Worm (Caenorhabditis elegans): ENCODE measurements around the gene pxl-1.

The pxl-1 gene

DNA sequence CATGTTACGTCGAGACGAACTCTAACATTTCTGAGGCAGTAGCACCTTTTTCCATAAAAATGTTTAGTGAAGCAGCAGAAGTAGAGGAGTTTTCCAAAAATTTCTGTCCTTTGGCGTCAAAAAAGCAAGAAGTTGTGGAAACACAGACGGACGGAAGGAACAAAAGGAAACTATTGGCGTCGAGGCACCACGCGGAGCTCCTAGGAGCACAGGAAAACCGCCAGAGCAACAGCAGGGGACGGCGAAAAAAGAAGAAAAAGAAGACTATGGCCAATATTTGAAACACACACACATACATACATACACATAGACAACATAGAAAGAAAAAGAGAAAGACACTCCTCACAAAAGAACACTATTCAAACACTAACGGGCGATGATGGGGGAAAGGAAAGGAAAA, 52.9 kb downstream of the pxl-1 start (continued):
- TF ChIP-seq elt-3 (tag; optimal IDR thresholded peaks at IDR 0.05) (no peak), mef-2 (tag; optimal IDR thresholded peaks at IDR 0.05) (no peak), snpc-4 (tag; optimal IDR thresholded peaks at IDR 0.05) (no peak), sox-4 (tag; optimal IDR thresholded peaks at IDR 0.05) (no peak), lir-3 (tag; optimal IDR thresholded peaks at IDR 0.05; ENCODE audit: poor library complexity) (no peak), ceh-8 (GFP tag; optimal IDR thresholded peaks at IDR 0.05) (no peak), ceh-63 (GFP tag; optimal IDR thresholded peaks at IDR 0.05) (no peak), fkh-8 (tag; optimal IDR thresholded peaks at IDR 0.05) (no peak), C04F5.9 (tag; optimal IDR thresholded peaks at IDR 0.05) (no peak), snu-23 (GFP tag; optimal IDR thresholded peaks at IDR 0.05) (no peak), nhr-90 (tag; optimal IDR thresholded peaks at IDR 0.05; ENCODE audit: poor library complexity) (no peak), lsy-2 (tag; optimal IDR thresholded peaks at IDR 0.05) (no peak), unc-62 (GFP tag; optimal IDR thresholded peaks at IDR 0.05) (no peak), C34B4.2 (tag; optimal IDR thresholded peaks at IDR 0.05) (no peak), lin-15B (tag; optimal IDR thresholded peaks at IDR 0.05) (no peak), dpl-1 (GFP tag; optimal IDR thresholded peaks at IDR 0.05) (peak in 1 of 3 experiments; percentile 5)

DNA sequence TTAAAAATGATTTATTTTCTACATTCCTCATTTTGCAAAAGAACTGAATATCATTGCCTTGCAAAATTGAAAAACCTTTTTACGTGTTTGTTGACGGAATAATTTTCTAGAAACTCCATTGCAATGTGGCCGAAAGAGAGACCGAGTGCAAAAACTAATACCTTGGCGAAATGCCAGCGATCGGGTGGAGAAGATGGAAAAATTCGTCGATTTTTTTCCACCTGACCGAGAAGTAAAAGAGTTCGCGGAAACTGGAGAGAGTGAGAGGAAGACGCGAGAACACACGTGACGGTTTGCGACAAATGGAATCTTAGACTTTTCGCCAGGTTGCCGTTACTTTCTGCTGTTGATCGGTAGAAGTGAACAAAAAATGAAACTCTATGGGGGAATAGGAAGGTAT, 54.1 kb downstream of the pxl-1 start:
- TF ChIP-seq ceh-82 (tag; optimal IDR thresholded peaks at IDR 0.05) (peak in 1 of 3 experiments; percentile 20), jun-1 (tag; optimal IDR thresholded peaks at IDR 0.05) (no peak), mdl-1 (tag; optimal IDR thresholded peaks at IDR 0.05) (peak in 1 of 2 experiments; percentile 92), efl-1 (optimal IDR thresholded peaks at IDR 0.05) (peak in 1 of 2 experiments; percentile 17), efl-1 (GFP tag; optimal IDR thresholded peaks at IDR 0.05 in 1 of 2) (peak; percentile 16 to 53), lin-35 (GFP tag; optimal IDR thresholded peaks at IDR 0.05) (peak in 1 of 2 experiments; percentile 69), grh-1 (GFP tag; IDR thresholded peaks at IDR 0.05) (0 out of 2 replicates have a peak, but pooled peaks have one; percentile 10), ceh-88 (GFP tag; IDR thresholded peaks at IDR 0.05) (no peak), unc-30 (tag; optimal IDR thresholded peaks at IDR 0.05) (no peak), vab-15 (tag; optimal IDR thresholded peaks at IDR 0.05) (no peak), nhr-90 (tag; optimal IDR thresholded peaks at IDR 0.05; ENCODE audit: poor library complexity) (peak; percentile 49), nhr-20 (tag; optimal IDR thresholded peaks at IDR 0.05) (peak; percentile 77), C04F5.9 (tag; optimal IDR thresholded peaks at IDR 0.05) (no peak), hlh-17 (GFP tag; optimal IDR thresholded peaks at IDR 0.05; ENCODE audit: borderline replicate concordance) (no peak), elt-3 (tag; optimal IDR thresholded peaks at IDR 0.05) (peak in 1 of 6 experiments; percentile 64), nhr-85 (tag) (peak; percentile 92), nhr-19 (GFP tag; conservative IDR thresholded peaks at IDR 0.05) (peak; percentile 58), aly-2 (tag; optimal IDR thresholded peaks at IDR 0.05) (no peak), fkh-8 (tag; optimal IDR thresholded peaks at IDR 0.05) (peak; percentile 37), C16A3.4 (tag; optimal IDR thresholded peaks at IDR 0.05) (peak; percentile 44), tlp-1 (tag; optimal IDR thresholded peaks at IDR 0.05) (no peak), lsy-2 (tag; optimal IDR thresholded peaks at IDR 0.05) (peak in 1 of 2 experiments; percentile 74), nhr-47 (tag; optimal IDR thresholded peaks at IDR 0.05) (peak; percentile 59), dsc-1 (tag; optimal IDR thresholded peaks at IDR 0.05) (peak; percentile 11), swsn-7 (tag; optimal IDR thresholded peaks at IDR 0.05) (peak; percentile 21), lin-13 (GFP tag; optimal IDR thresholded peaks at IDR 0.05) (peak; percentile 46), skn-1 (tag; optimal IDR thresholded peaks at IDR 0.05) (peak; percentile 33), ets-5 (GFP tag; IDR thresholded peaks at IDR 0.05) (no peak), lin-14 (GFP tag; optimal IDR thresholded peaks at IDR 0.05) (peak; percentile 83), mep-1 (tag; optimal IDR thresholded peaks at IDR 0.05) (peak; percentile 52), egl-13 (tag; optimal IDR thresholded peaks at IDR 0.05) (no peak), dpl-1 (GFP tag; optimal IDR thresholded peaks at IDR 0.05) (peak in 2 of 3 experiments; percentile 31 to 37), nhr-11 (tag; optimal IDR thresholded peaks at IDR 0.05) (no peak), tbx-2 (tag; optimal IDR thresholded peaks at IDR 0.05) (peak; percentile 46), nhr-71 (tag; optimal IDR thresholded peaks at IDR 0.05) (peak; percentile 78), ama-1 (optimal IDR thresholded peaks at IDR 0.05) (peak; percentile 33), xbp-1 (tag; optimal IDR thresholded peaks at IDR 0.05) (peak; percentile 7), blmp-1 (tag; optimal IDR thresholded peaks at IDR 0.05) (peak; percentile 87), snu-23 (GFP tag; optimal IDR thresholded peaks at IDR 0.05) (peak; percentile 78), rnt-1 (tag; optimal IDR thresholded peaks at IDR 0.05) (peak; percentile 26)

Data from whole organism, L1 larva.